Fruit fly (Drosophila melanogaster): ENCODE results near the gene ss.

dm6 chr3R:16353671-16354070 lies 49.8 kb downstream of the ss start:
- no peak for TF ChIP-seq pan (optimal IDR thresholded peaks at IDR 0.05)
- no peak for TF ChIP-seq Dll (optimal IDR thresholded peaks at IDR 0.05)
- no peak for TF ChIP-seq usp (GFP tag; optimal IDR thresholded peaks at IDR 0.05)
